Fruit fly (Drosophila melanogaster): Measurements from ENCODE around the gene CG6005.
A peak's percentile ranks its signal among the peaks of the same experiment; 100 is the strongest.

Gene CG6005

dm6 chr3R:18986089-18986887, 37.5 kb downstream of the CG6005 start (continued):
- TF ChIP-seq CG11902 (GFP tag; optimal IDR thresholded peaks at IDR 0.05) (no peak), Smox (GFP tag; optimal IDR thresholded peaks at IDR 0.05) (peak; percentile 16), CG1621 (tag; optimal IDR thresholded peaks at IDR 0.05) (no peak), achi (GFP tag; optimal IDR thresholded peaks at IDR 0.05) (peak; percentile 39), Eip75B (GFP tag; optimal IDR thresholded peaks at IDR 0.05) (no peak), Sox102F (GFP tag; optimal IDR thresholded peaks at IDR 0.05) (no peak), dsx (GFP tag; optimal IDR thresholded peaks at IDR 0.05; ENCODE audit: poor library complexity, severe bottlenecking) (no peak), CG16779 (tag; optimal IDR thresholded peaks at IDR 0.05) (no peak), CG34406 (GFP tag; optimal IDR thresholded peaks at IDR 0.05) (peak; percentile 34), cyc (GFP tag; optimal IDR thresholded peaks at IDR 0.05) (no peak), CG3919 (GFP tag; optimal IDR thresholded peaks at IDR 0.05) (no peak), Ets96B (tag; optimal IDR thresholded peaks at IDR 0.05) (peak; percentile 1), dac (GFP tag; optimal IDR thresholded peaks at IDR 0.05) (no peak), spab (GFP tag; optimal IDR thresholded peaks at IDR 0.05) (no peak), CG10669 (GFP tag; optimal IDR thresholded peaks at IDR 0.05) (no peak), ss (GFP tag; optimal IDR thresholded peaks at IDR 0.05) (no peak), Lpt (GFP tag; optimal IDR thresholded peaks at IDR 0.05) (no peak), CG10631 (GFP tag; optimal IDR thresholded peaks at IDR 0.05) (no peak), Met (GFP tag; optimal IDR thresholded peaks at IDR 0.05) (peak; percentile 16), CG6854 (GFP tag; optimal IDR thresholded peaks at IDR 0.05) (no peak), CG6792 (GFP tag; optimal IDR thresholded peaks at IDR 0.05) (no peak), pdm3 (GFP tag; optimal IDR thresholded peaks at IDR 0.05) (peak; percentile 30), fd59A (GFP tag; optimal IDR thresholded peaks at IDR 0.05) (peak; percentile 2), eg (GFP tag; IDR thresholded peaks at IDR 0.05) (no peak; the same call in 2 of the 3 replicates), net (GFP tag; optimal IDR thresholded peaks at IDR 0.05) (peak; percentile 13), Gug (GFP tag; IDR thresholded peaks at IDR 0.05) (0 out of 2 replicates have a peak, but pooled peaks have one; percentile 29), CG6276 (GFP tag; optimal IDR thresholded peaks at IDR 0.05) (peak; percentile 42), vri (GFP tag; optimal IDR thresholded peaks at IDR 0.05) (no peak)

dm6 chr3R:18985114-18985785, 38.6 kb downstream of the CG6005 start:
- peak; percentile 73 for TF ChIP-seq CG4318 (GFP tag; optimal IDR thresholded peaks at IDR 0.05)
- peak; percentile 85 for TF ChIP-seq OdsH (GFP tag; optimal IDR thresholded peaks at IDR 0.05)
- peak; percentile 93 for TF ChIP-seq Eip78C (GFP tag)
- peak; percentile 86 for TF ChIP-seq CG32006 (GFP tag; optimal IDR thresholded peaks at IDR 0.05)
- peak; percentile 84 for TF ChIP-seq CG31627 (GFP tag; optimal IDR thresholded peaks at IDR 0.05)
- peak; percentile 86 for TF ChIP-seq CG10631 (GFP tag; optimal IDR thresholded peaks at IDR 0.05)
- peak; percentile 69 for TF ChIP-seq Lpt (GFP tag; optimal IDR thresholded peaks at IDR 0.05)
- TF ChIP-seq topi (GFP tag; optimal IDR thresholded peaks at IDR 0.05), result peak; percentile 80
- peak; percentile 88 for TF ChIP-seq CG8632 (GFP tag; optimal IDR thresholded peaks at IDR 0.05)
- peak in 1 of 2 experiments; percentile 88 for TF ChIP-seq salr (GFP tag; optimal IDR thresholded peaks at IDR 0.05)
- peak; percentile 79 for TF ChIP-seq lz (GFP tag; optimal IDR thresholded peaks at IDR 0.05)
- 0 out of 3 replicates have a peak, but pooled peaks have one; percentile 37 for TF ChIP-seq eg (GFP tag; IDR thresholded peaks at IDR 0.05)
- TF ChIP-seq CG8119 (GFP tag; IDR thresholded peaks at IDR 0.05), result peak; percentile 78
- peak; percentile 38 for TF ChIP-seq CG9139 (GFP tag; optimal IDR thresholded peaks at IDR 0.05)
- TF ChIP-seq Blimp-1 (GFP tag; optimal IDR thresholded peaks at IDR 0.05), result peak; percentile 77
- TF ChIP-seq esn (GFP tag; optimal IDR thresholded peaks at IDR 0.05), result peak; percentile 93
- peak; percentile 64 for TF ChIP-seq vri (GFP tag; optimal IDR thresholded peaks at IDR 0.05)
- TF ChIP-seq CG6808 (GFP tag; optimal IDR thresholded peaks at IDR 0.05), result peak; percentile 74
- TF ChIP-seq ss (GFP tag; optimal IDR thresholded peaks at IDR 0.05), result peak in 1 of 2 experiments; percentile 47
- TF ChIP-seq CG3919 (GFP tag; optimal IDR thresholded peaks at IDR 0.05), result peak; percentile 87
- peak; percentile 16; the same call in 1 of the 2 replicates for TF ChIP-seq CG11294 (GFP tag; IDR thresholded peaks at IDR 0.05)
- TF ChIP-seq CG15336 (GFP tag; IDR thresholded peaks at IDR 0.05), result peak; percentile 78; the same call in 1 of the 2 replicates
- TF ChIP-seq CG11902 (GFP tag; optimal IDR thresholded peaks at IDR 0.05), result peak; percentile 79
- peak; percentile 71 for TF ChIP-seq CG11762 (GFP tag; optimal IDR thresholded peaks at IDR 0.05; ENCODE audit: insufficient read depth)
- no peak for TF ChIP-seq dac (GFP tag; optimal IDR thresholded peaks at IDR 0.05)
- TF ChIP-seq Gug (GFP tag; IDR thresholded peaks at IDR 0.05), result no peak
- peak; percentile 76 for TF ChIP-seq CG7368 (GFP tag; optimal IDR thresholded peaks at IDR 0.05)
- peak; percentile 29 for TF ChIP-seq fd85E (GFP tag; optimal IDR thresholded peaks at IDR 0.05)
